Fruit fly (Drosophila melanogaster) whole organism, embryonic: ENCODE results near the gene CG10581.

ENCODE experiments used
- Aef1 ChIP-seq: fragments of 200-800 bp; sonication (Bioruptor generic); IDR thresholded peaks from 3 replicates; pipeline ENCODE4 v1.3.6; 2022; ENCODE audit warnings: missing biosample characterization, missing genetic modification characterization
- Blimp-1 ChIP-seq: fragments of 200-800 bp; sonication (Bioruptor generic); optimal IDR thresholded peaks from 3 replicates; lab custom pipeline; 2018; ENCODE audit warnings: missing biosample characterization, missing genetic modification characterization, mild to moderate bottlenecking, moderate library complexity, missing genetic modification reagents
- BtbVII ChIP-seq: fragments of 200-800 bp; sonication (Bioruptor generic); optimal IDR thresholded peaks from 3 replicates; lab custom pipeline; 2017; ENCODE audit warnings: missing biosample characterization, mild to moderate bottlenecking, missing genetic modification characterization
- C15 ChIP-seq: fragments of 200-800 bp; sonication (Bioruptor generic); IDR thresholded peaks from 3 replicates; pipeline ENCODE4 v1.3.6; 2022; ENCODE audit warnings: missing biosample characterization, missing genetic modification characterization
- CG10209 ChIP-seq: fragments of 200-800 bp; sonication (Bioruptor generic); optimal IDR thresholded peaks from 3 replicates; lab custom pipeline; 2017; ENCODE audit warnings: missing biosample characterization, mild to moderate bottlenecking, missing genetic modification characterization, missing genetic modification reagents
- CG13123 ChIP-seq: fragments of 200-800 bp; sonication (Bioruptor generic); optimal IDR thresholded peaks from 2 replicates; lab custom pipeline; 2016; ENCODE audit warnings: missing biosample characterization, missing genetic modification characterization
- CG13624 ChIP-seq: fragments of 200-800 bp; sonication (Bioruptor generic); optimal IDR thresholded peaks from 2 replicates; lab custom pipeline; 2016; ENCODE audit warnings: missing biosample characterization, missing genetic modification characterization
- CG14050 ChIP-seq: fragments of 200-800 bp; sonication (Bioruptor generic); IDR thresholded peaks from 3 replicates; pipeline ENCODE4 v1.3.6; 2022; ENCODE audit warnings: missing biosample characterization, missing genetic modification characterization
- CG1647 ChIP-seq: fragments of 200-800 bp; sonication (Bioruptor generic); optimal IDR thresholded peaks from 3 replicates; lab custom pipeline; 2016; ENCODE audit warnings: missing biosample characterization, missing genetic modification characterization
- CG16779 ChIP-seq: fragments of 200-800 bp; sonication (Bioruptor generic); IDR thresholded peaks from 2 replicates; pipeline ENCODE4 v1.3.6; 2022; ENCODE audit warnings: missing biosample characterization, missing genetic modification characterization
- CG17361 ChIP-seq: fragments of 200-800 bp; sonication (Bioruptor generic); IDR thresholded peaks from 3 replicates; pipeline ENCODE4 v1.3.6; 2022; ENCODE audit warnings: missing biosample characterization, missing genetic modification characterization
- CG18476 ChIP-seq: fragments of 200-800 bp; sonication (Bioruptor generic); optimal IDR thresholded peaks from 2 replicates; lab custom pipeline; 2016; ENCODE audit warnings: missing biosample characterization, mild to moderate bottlenecking, missing genetic modification characterization
- CG31224 ChIP-seq: fragments of 200-800 bp; sonication (Bioruptor generic); IDR thresholded peaks from 2 replicates; pipeline ENCODE4 v1.3.6; 2022; ENCODE audit warnings: missing biosample characterization, missing genetic modification characterization
- CG3838 ChIP-seq: fragments of 200-800 bp; sonication (Bioruptor generic); optimal IDR thresholded peaks from 3 replicates; lab custom pipeline; 2016; ENCODE audit warnings: missing biosample characterization, missing genetic modification characterization
- CG3995 ChIP-seq: fragments of 200-800 bp; sonication (Bioruptor generic); optimal IDR thresholded peaks from 3 replicates; lab custom pipeline; 2016; ENCODE audit warnings: missing biosample characterization, missing genetic modification characterization
- CG4820 ChIP-seq: fragments of 200-800 bp; sonication (Bioruptor generic); optimal IDR thresholded peaks from 3 replicates; lab custom pipeline; 2016; ENCODE audit warnings: missing biosample characterization, missing genetic modification characterization
- CG4854 ChIP-seq: fragments of 200-800 bp; sonication (Bioruptor generic); optimal IDR thresholded peaks from 2 replicates; lab custom pipeline; 2016; ENCODE audit warnings: missing biosample characterization, missing genetic modification characterization, inconsistent platforms
- CG5245 ChIP-seq: fragments of 200-800 bp; sonication (Bioruptor generic); optimal IDR thresholded peaks from 3 replicates; lab custom pipeline; 2016; ENCODE audit warnings: missing biosample characterization, missing genetic modification characterization
- CG6654 ChIP-seq: fragments of 200-800 bp; sonication (Bioruptor generic); optimal IDR thresholded peaks from 2 replicates; lab custom pipeline; 2017; ENCODE audit warnings: missing biosample characterization, mild to moderate bottlenecking, missing genetic modification characterization
- CG7839 ChIP-seq: fragments of 200-800 bp; sonication (Bioruptor generic); optimal IDR thresholded peaks from 3 replicates; lab custom pipeline; 2018; ENCODE audit warnings: missing biosample characterization, mild to moderate bottlenecking, missing genetic modification characterization, moderate library complexity
- CG8281 ChIP-seq: fragments of 200-800 bp; sonication (Bioruptor generic); optimal IDR thresholded peaks from 2 replicates; lab custom pipeline; 2018; ENCODE audit warnings: missing biosample characterization, mild to moderate bottlenecking, missing genetic modification characterization, moderate library complexity
- CG8290 ChIP-seq, 3 experiments: fragments of 200-800 bp; sonication (Bioruptor generic); optimal IDR thresholded peaks; 2 replicates each; lab custom pipeline; 2016 to 2019; ENCODE audit warnings: missing biosample characterization in 3 of 3, missing genetic modification characterization in 3 of 3, mild to moderate bottlenecking in 2 of 3, moderate library complexity in 1 of 3
- CG9609 ChIP-seq: fragments of 200-800 bp; sonication (Bioruptor generic); optimal IDR thresholded peaks from 3 replicates; lab custom pipeline; 2016; ENCODE audit warnings: missing biosample characterization, missing genetic modification characterization
- Dad ChIP-seq: fragments of 200-800 bp; sonication (Bioruptor generic); optimal IDR thresholded peaks from 3 replicates; lab custom pipeline; 2016; ENCODE audit warnings: missing biosample characterization, missing genetic modification characterization
- Dbx ChIP-seq: fragments of 200-800 bp; sonication (Bioruptor generic); IDR thresholded peaks from 3 replicates; pipeline ENCODE4 v1.3.6; 2022; ENCODE audit warnings: missing biosample characterization, missing genetic modification characterization
- E2f1 ChIP-seq: fragments of 200-800 bp; sonication (Bioruptor generic); IDR thresholded peaks from 2 replicates; pipeline ENCODE4 v1.3.6; 2022; ENCODE audit warnings: missing biosample characterization, missing genetic modification characterization
- HLH4C ChIP-seq: fragments of 200-800 bp; sonication (Bioruptor generic); IDR thresholded peaks from 3 replicates; pipeline ENCODE4 v1.3.6; 2022; ENCODE audit warnings: missing biosample characterization, missing genetic modification characterization; ENCODE audit not compliant: partially characterized antibody
- HmgZ ChIP-seq: fragments of 200-800 bp; sonication (Bioruptor generic); optimal IDR thresholded peaks from 2 replicates; lab custom pipeline; 2018; ENCODE audit warnings: missing biosample characterization, mild to moderate bottlenecking, missing genetic modification characterization
- Meics ChIP-seq: fragments of 200-800 bp; sonication (Bioruptor generic); optimal IDR thresholded peaks from 2 replicates; lab custom pipeline; 2017; ENCODE audit warnings: missing biosample characterization, mild to moderate bottlenecking, missing genetic modification characterization
- NK7.1 ChIP-seq: fragments of 200-800 bp; sonication (Bioruptor generic); optimal IDR thresholded peaks from 3 replicates; lab custom pipeline; 2016; ENCODE audit warnings: missing biosample characterization, missing genetic modification characterization
- Nf-YC ChIP-seq: fragments of 200-800 bp; optimal IDR thresholded peaks from 3 replicates; lab custom pipeline; 2019; ENCODE audit warnings: missing biosample characterization, mild to moderate bottlenecking, missing genetic modification characterization, moderate library complexity
- Sry-β ChIP-seq: fragments of 200-800 bp; sonication (Bioruptor generic); optimal IDR thresholded peaks from 2 replicates; lab custom pipeline; 2018; ENCODE audit warnings: missing biosample characterization, mild to moderate bottlenecking, missing genetic modification characterization, moderate library complexity
- bowl ChIP-seq: fragments of 200-800 bp; sonication (Bioruptor generic); IDR thresholded peaks from 2 replicates; pipeline ENCODE4 v1.3.6; 2022; ENCODE audit warnings: missing biosample characterization, missing genetic modification characterization
- br ChIP-seq: fragments of >200 bp; optimal IDR thresholded peaks from 2 replicates; lab custom pipeline; 2017
- dpn ChIP-seq, 2 experiments: fragments of 200-800 bp; sonication (Bioruptor generic); optimal IDR thresholded peaks; 3 replicates each; lab custom pipeline; 2016; ENCODE audit warnings: missing biosample characterization in 2 of 2, missing genetic modification characterization in 2 of 2
- fd96Cb ChIP-seq: fragments of 200-800 bp; sonication (Bioruptor generic); optimal IDR thresholded peaks from 2 replicates; lab custom pipeline; 2018; ENCODE audit warnings: missing biosample characterization, mild to moderate bottlenecking, missing genetic modification characterization, moderate library complexity
- gcm2 ChIP-seq: fragments of 200-800 bp; sonication (Bioruptor generic); optimal IDR thresholded peaks from 2 replicates; lab custom pipeline; 2016; ENCODE audit warnings: missing biosample characterization, missing genetic modification characterization
- gro ChIP-seq: fragments of 200-800 bp; sonication (Bioruptor generic); optimal IDR thresholded peaks from 2 replicates; lab custom pipeline; 2016; ENCODE audit warnings: missing biosample characterization, missing genetic modification characterization
- gsb-n ChIP-seq: fragments of 200-800 bp; sonication (Bioruptor generic); optimal IDR thresholded peaks from 3 replicates; lab custom pipeline; 2018; ENCODE audit warnings: missing biosample characterization, mild to moderate bottlenecking, missing genetic modification characterization
- hbn ChIP-seq: fragments of 200-800 bp; sonication (Bioruptor generic); IDR thresholded peaks from 2 replicates; pipeline ENCODE4 v1.3.6; 2022; ENCODE audit warnings: missing biosample characterization, missing genetic modification characterization; ENCODE audit not compliant: partially characterized antibody
- lov ChIP-seq, 2 experiments: fragments of 200-800 bp in 1 of 2; fragments of >200 bp in 1 of 2; sonication (Bioruptor generic) in 1 of 2; IDR thresholded peaks in 1 of 2; optimal IDR thresholded peaks in 1 of 2; 2 replicates in 1 of 2; 3 replicates in 1 of 2; pipeline versions ENCODE4 v1.3.6 to Lab custom; 2017 to 2022; ENCODE audit warnings: missing biosample characterization in 1 of 2, missing genetic modification characterization in 1 of 2
- nom ChIP-seq: fragments of 200-800 bp; sonication (Bioruptor generic); optimal IDR thresholded peaks from 2 replicates; lab custom pipeline; 2017; ENCODE audit warnings: missing biosample characterization, missing genetic modification characterization, mild to moderate bottlenecking, moderate library complexity, missing genetic modification reagents
- row ChIP-seq: fragments of 200-800 bp; sonication (Bioruptor generic); IDR thresholded peaks from 3 replicates; pipeline ENCODE4 v1.3.6; 2022; ENCODE audit warnings: missing biosample characterization, missing genetic modification characterization
- sc ChIP-seq, 3 experiments: fragments of >200 bp in 2 of 3; fragments of 200-800 bp in 1 of 3; sonication (Bioruptor generic) in 1 of 3; optimal IDR thresholded peaks; 2 replicates in 2 of 3; 3 replicates in 1 of 3; lab custom pipeline; 2017; ENCODE audit warnings: mild to moderate bottlenecking in 1 of 3, missing biosample characterization in 1 of 3, missing genetic modification characterization in 1 of 3, missing genetic modification reagents in 1 of 3
- slbo ChIP-seq: fragments of 200-800 bp; sonication (Bioruptor generic); IDR thresholded peaks from 2 replicates; pipeline ENCODE4 v1.3.6; 2022; ENCODE audit warnings: missing biosample characterization, missing genetic modification characterization
- sna ChIP-seq: fragments of 200-800 bp; sonication (Bioruptor generic); IDR thresholded peaks from 2 replicates; pipeline ENCODE4 v1.3.6; 2022; ENCODE audit warnings: missing biosample characterization, missing genetic modification characterization; ENCODE audit not compliant: partially characterized antibody
- sug ChIP-seq: fragments of 200-800 bp; optimal IDR thresholded peaks from 2 replicates; lab custom pipeline; 2019; ENCODE audit warnings: missing biosample characterization, mild to moderate bottlenecking, missing genetic modification characterization, moderate library complexity
- unc-4 ChIP-seq: fragments of 200-800 bp; sonication (Bioruptor generic); IDR thresholded peaks from 2 replicates; pipeline ENCODE4 v1.3.6; 2022; ENCODE audit warnings: missing biosample characterization, missing genetic modification characterization; ENCODE audit not compliant: partially characterized antibody
- zf30C ChIP-seq: fragments of 200-800 bp; sonication (Bioruptor generic); optimal IDR thresholded peaks from 3 replicates; lab custom pipeline; 2018; ENCODE audit warnings: missing biosample characterization, mild to moderate bottlenecking, missing genetic modification characterization

Gene CG10581

dm6 chr3L:21053763-21054162 is 19.8 kb upstream of the CG10581 start (continued):
- TF ChIP-seq CG31224 (GFP tag; lab: Robert Waterston, UW) (0 out of 2 replicates have a peak, but pooled peaks have one; percentile 31), slbo (GFP tag; lab: Robert Waterston, UW) (peak; percentile 75), lov (optimal IDR thresholded peaks at IDR 0.05; lab: Kevin White, UChicago) (no peak), lov (GFP tag; IDR thresholded peaks at IDR 0.05; lab: Robert Waterston, UW) (no peak), bowl (GFP tag; lab: Robert Waterston, UW) (no peak), gro (GFP tag; lab: Kevin White, UChicago) (peak; percentile 56), fd96Cb (tag; lab: Kevin White, UChicago) (peak; percentile 69), HmgZ (peak; percentile 39), CG16779 (GFP tag; lab: Robert Waterston, UW) (peak; percentile 26; the same call in 1 of the 2 replicates), CG6654 (GFP tag; lab: Kevin White, UChicago) (peak; percentile 7), sug (peak; percentile 30), CG14050 (peak; percentile 40; the same call in 1 of the 3 replicates), zf30C (GFP tag; lab: Kevin White, UChicago) (peak; percentile 51), CG5245 (GFP tag; lab: Kevin White, UChicago) (peak; percentile 68), Nf-YC (peak; percentile 11), row (GFP tag; lab: Robert Waterston, UW) (peak; percentile 84), CG13123 (peak; percentile 49), unc-4 (GFP tag; lab: Robert Waterston, UW) (no peak), CG18476 (peak; percentile 68), Dad (GFP tag; lab: Kevin White, UChicago) (peak; percentile 24), CG13624 (GFP tag; lab: Kevin White, UChicago) (peak; percentile 68), Aef1 (GFP tag; lab: Robert Waterston, UW) (peak; percentile 63; the same call in 2 of the 3 replicates), Dbx (GFP tag; lab: Robert Waterston, UW) (0 out of 3 replicates have a peak, but pooled peaks have one; percentile 48), CG3838 (GFP tag; lab: Kevin White, UChicago) (peak; percentile 22), NK7.1 (GFP tag; lab: Kevin White, UChicago) (peak; percentile 35), hbn (no peak), CG8290 (GFP tag; optimal IDR thresholded peaks at IDR 0.05; lab: Kevin White, UChicago) (peak; percentile 21), CG8290 (tag; optimal IDR thresholded peaks at IDR 0.05; lab: Kevin White, UChicago) (peak in 1 of 2 experiments; percentile 27), E2f1 (GFP tag; lab: Robert Waterston, UW) (peak; percentile 69), CG4854 (GFP tag; lab: Kevin White, UChicago) (peak; percentile 36), sna (no peak), dpn (GFP tag; optimal IDR thresholded peaks at IDR 0.05; lab: Kevin White, UChicago) (peak; percentile 73 to 76), nom (GFP tag; lab: Kevin White, UChicago) (no peak), CG1647 (peak; percentile 50), br (lab: Kevin White, UChicago) (no peak), CG10209 (peak; percentile 66), Blimp-1 (GFP tag; lab: Kevin White, UChicago) (no peak), CG4820 (GFP tag; lab: Kevin White, UChicago) (peak; percentile 61), CG7839 (tag; lab: Kevin White, UChicago) (peak; percentile 79), gcm2 (peak; percentile 31), BtbVII (GFP tag; lab: Kevin White, UChicago) (peak; percentile 63), sc (optimal IDR thresholded peaks at IDR 0.05; lab: Kevin White, UChicago) (no peak), sc (GFP tag; optimal IDR thresholded peaks at IDR 0.05; lab: Kevin White, UChicago) (peak; percentile 38), Sry-β (GFP tag; lab: Kevin White, UChicago) (no peak), CG9609 (peak; percentile 54), CG8281 (tag; lab: Kevin White, UChicago) (peak; percentile 46), CG17361 (peak; percentile 72; the same call in 2 of the 3 replicates), C15 (GFP tag; lab: Robert Waterston, UW) (no peak), HLH4C (no peak), Meics (GFP tag; lab: Kevin White, UChicago) (peak; percentile 62), gsb-n (tag; lab: Kevin White, UChicago) (peak; percentile 80), CG3995 (GFP tag; lab: Kevin White, UChicago) (no peak)
